Worm (Caenorhabditis elegans): ENCODE results near the gene dsc-4.
A peak's percentile ranks its signal among the peaks of the same experiment; 100 is the strongest.

DNA sequence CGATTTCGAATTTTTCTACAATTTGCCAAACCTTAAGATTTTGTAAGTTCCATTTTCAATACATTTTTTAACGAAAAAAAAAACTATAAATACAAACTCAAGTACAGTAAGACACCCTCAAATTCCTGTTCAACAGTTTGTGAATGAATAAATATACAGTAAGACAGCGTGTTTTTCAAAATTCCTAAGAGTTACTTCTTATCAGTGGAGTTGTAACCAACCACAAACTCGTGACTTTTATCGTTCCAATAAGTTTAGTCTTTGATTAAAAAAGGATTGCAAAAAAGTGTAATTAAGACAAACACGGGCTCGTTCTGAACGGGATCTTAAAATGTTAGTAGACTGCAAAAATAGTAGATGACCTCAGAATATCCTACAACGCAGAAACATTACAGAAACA, 45.2 kb downstream of the dsc-4 start:
- TF ChIP-seq crh-2 (tag; optimal IDR thresholded peaks at IDR 0.05) (no peak), ceh-82 (tag; optimal IDR thresholded peaks at IDR 0.05) (no peak), elt-3 (tag; optimal IDR thresholded peaks at IDR 0.05) (no peak), skn-1 (tag; optimal IDR thresholded peaks at IDR 0.05) (no peak), sma-9 (GFP tag; optimal IDR thresholded peaks at IDR 0.05) (peak; percentile 17), sma-9 (tag; optimal IDR thresholded peaks at IDR 0.05) (no peak), alr-1 (tag; optimal IDR thresholded peaks at IDR 0.05) (no peak), unc-55 (GFP tag; optimal IDR thresholded peaks at IDR 0.05) (no peak), ama-1 (optimal IDR thresholded peaks at IDR 0.05) (no peak), ztf-4 (tag; optimal IDR thresholded peaks at IDR 0.05) (no peak), lin-13 (GFP tag; optimal IDR thresholded peaks at IDR 0.05) (no peak)
